5 fruit fly cellular contexts compared by ENCODE assay signal in genomic region chr2L:1473427-1473826, dm6.
TF ChIP-seq lines count a peak whose summit lies in the region.

No protein-coding gene starts in this region.

- no peak for TF ChIP-seq CTCF in whole organism, embryonic (GFP tag; optimal IDR thresholded peaks at IDR 0.05; lab: Kevin White, UChicago)

TF ChIP-seq in whole organism, 6 proteins besides CTCF, POLR2A, EP300 and RAD21:
- no peak for TF ChIP-seq psq (optimal IDR thresholded peaks at IDR 0.05; lab: Kevin White, UChicago)
- no peak for TF ChIP-seq Dll (optimal IDR thresholded peaks at IDR 0.05; lab: Kevin White, UChicago)
- TF ChIP-seq usp (GFP tag; optimal IDR thresholded peaks at IDR 0.05; lab: Kevin White, UChicago) = no peak
- peak; percentile 79 for TF ChIP-seq pan (optimal IDR thresholded peaks at IDR 0.05; lab: Kevin White, UChicago)
- no peak for TF ChIP-seq CG8478 (optimal IDR thresholded peaks at IDR 0.05; lab: Kevin White, UChicago)

TF ChIP-seq in whole organism, embryonic, 481 proteins besides CTCF, POLR2A, EP300 and RAD21 (continues in another document):
- no peak for TF ChIP-seq CG12104 (GFP tag; optimal IDR thresholded peaks at IDR 0.05; lab: Kevin White, UChicago)
- peak; percentile 79 for TF ChIP-seq chm (GFP tag; IDR thresholded peaks at IDR 0.05; lab: Robert Waterston, UW)
- TF ChIP-seq sima (GFP tag; optimal IDR thresholded peaks at IDR 0.05; lab: Kevin White, UChicago) = no peak
- no peak for TF ChIP-seq usp (GFP tag; optimal IDR thresholded peaks at IDR 0.05; lab: Kevin White, UChicago)
- no peak for TF ChIP-seq bbx (GFP tag; IDR thresholded peaks at IDR 0.05; lab: Robert Waterston, UW; ENCODE audit: partially characterized antibody)
- TF ChIP-seq Ets97D (GFP tag; optimal IDR thresholded peaks at IDR 0.05; lab: Kevin White, UChicago) = no peak
- TF ChIP-seq kay (GFP tag; optimal IDR thresholded peaks at IDR 0.05; lab: Kevin White, UChicago) = no peak
- TF ChIP-seq tll (GFP tag; optimal IDR thresholded peaks at IDR 0.05; lab: Kevin White, UChicago) = no peak
- peak; percentile 4 for TF ChIP-seq Meics (GFP tag; optimal IDR thresholded peaks at IDR 0.05; lab: Kevin White, UChicago)
- peak; percentile 29 for TF ChIP-seq pum (GFP tag; optimal IDR thresholded peaks at IDR 0.05; lab: Kevin White, UChicago)
- no peak for TF ChIP-seq CG13894 (tag; optimal IDR thresholded peaks at IDR 0.05; lab: Kevin White, UChicago)
- no peak for TF ChIP-seq stwl (tag; optimal IDR thresholded peaks at IDR 0.05; lab: Kevin White, UChicago)
- TF ChIP-seq CG15514 (GFP tag; optimal IDR thresholded peaks at IDR 0.05; lab: Kevin White, UChicago) = no peak
- TF ChIP-seq CG11695 (GFP tag; IDR thresholded peaks at IDR 0.05; lab: Robert Waterston, UW) = 0 out of 3 replicates have a peak, but pooled peaks have one; percentile 26
- TF ChIP-seq CG18599 (GFP tag; optimal IDR thresholded peaks at IDR 0.05; lab: Kevin White, UChicago) = peak; percentile 42
- TF ChIP-seq Dip3 (GFP tag; optimal IDR thresholded peaks at IDR 0.05; lab: Kevin White, UChicago) = no peak
- TF ChIP-seq tin (GFP tag; optimal IDR thresholded peaks at IDR 0.05; lab: Kevin White, UChicago) = peak; percentile 27
- TF ChIP-seq bowl (GFP tag; IDR thresholded peaks at IDR 0.05; lab: Robert Waterston, UW) = no peak
- no peak for TF ChIP-seq CG30020 (tag; optimal IDR thresholded peaks at IDR 0.05; lab: Kevin White, UChicago)
- no peak for TF ChIP-seq E2f2 (GFP tag; IDR thresholded peaks at IDR 0.05; lab: Robert Waterston, UW)
- TF ChIP-seq Dad (GFP tag; optimal IDR thresholded peaks at IDR 0.05; lab: Kevin White, UChicago) = no peak
- peak; percentile 43; the same call in 1 of the 2 replicates for TF ChIP-seq sens-2 (GFP tag; IDR thresholded peaks at IDR 0.05; lab: Robert Waterston, UW)

TF ChIP-seq in whole organism, prepupa, 60 proteins besides CTCF, POLR2A, EP300 and RAD21 (continues in another document):
- TF ChIP-seq CG16779 (tag; optimal IDR thresholded peaks at IDR 0.05; lab: Kevin White, UChicago) = no peak
- peak; percentile 22 for TF ChIP-seq spab (GFP tag; optimal IDR thresholded peaks at IDR 0.05; lab: Kevin White, UChicago)
- peak; percentile 39 for TF ChIP-seq CG3919 (GFP tag; optimal IDR thresholded peaks at IDR 0.05; lab: Kevin White, UChicago)
- peak; percentile 30 for TF ChIP-seq CG8632 (GFP tag; optimal IDR thresholded peaks at IDR 0.05; lab: Kevin White, UChicago)
- TF ChIP-seq fd59A (GFP tag; optimal IDR thresholded peaks at IDR 0.05; lab: Kevin White, UChicago) = peak; percentile 39
- TF ChIP-seq ss (GFP tag; optimal IDR thresholded peaks at IDR 0.05; lab: Kevin White, UChicago) = peak in 1 of 2 experiments; percentile 23
- TF ChIP-seq Met (GFP tag; optimal IDR thresholded peaks at IDR 0.05; lab: Kevin White, UChicago) = peak; percentile 82
- peak; percentile 58 for TF ChIP-seq CG6792 (GFP tag; optimal IDR thresholded peaks at IDR 0.05; lab: Kevin White, UChicago)
- peak; percentile 39 for TF ChIP-seq Eip75B (GFP tag; optimal IDR thresholded peaks at IDR 0.05; lab: Kevin White, UChicago)
- peak; percentile 21 for TF ChIP-seq Sox15 (GFP tag; optimal IDR thresholded peaks at IDR 0.05; lab: Kevin White, UChicago)
- peak; percentile 52 for TF ChIP-seq pdm3 (GFP tag; optimal IDR thresholded peaks at IDR 0.05; lab: Kevin White, UChicago)
- no peak for TF ChIP-seq CG15336 (GFP tag; IDR thresholded peaks at IDR 0.05; lab: Robert Waterston, UW)
- peak; percentile 47 for TF ChIP-seq CG7368 (GFP tag; optimal IDR thresholded peaks at IDR 0.05; lab: Kevin White, UChicago)
- TF ChIP-seq CG11762 (GFP tag; optimal IDR thresholded peaks at IDR 0.05; lab: Kevin White, UChicago; ENCODE audit: insufficient read depth) = no peak
- peak; percentile 36 for TF ChIP-seq Blimp-1 (GFP tag; optimal IDR thresholded peaks at IDR 0.05; lab: Kevin White, UChicago)
- TF ChIP-seq CG3032 (tag; optimal IDR thresholded peaks at IDR 0.05; lab: Kevin White, UChicago) = peak; percentile 32
- peak; percentile 45 for TF ChIP-seq OdsH (GFP tag; optimal IDR thresholded peaks at IDR 0.05; lab: Kevin White, UChicago)
- TF ChIP-seq dac (GFP tag; optimal IDR thresholded peaks at IDR 0.05; lab: Kevin White, UChicago) = no peak
- TF ChIP-seq Hr39 (GFP tag; optimal IDR thresholded peaks at IDR 0.05; lab: Kevin White, UChicago) = peak; percentile 78
- peak; percentile 5 for TF ChIP-seq dsx (GFP tag; optimal IDR thresholded peaks at IDR 0.05; lab: Kevin White, UChicago; ENCODE audit: poor library complexity, severe bottlenecking)
- peak; percentile 28 for TF ChIP-seq CG11902 (GFP tag; optimal IDR thresholded peaks at IDR 0.05; lab: Kevin White, UChicago)
- TF ChIP-seq Smox (GFP tag; optimal IDR thresholded peaks at IDR 0.05; lab: Kevin White, UChicago) = peak; percentile 62

TF ChIP-seq in whole organism, pupa, 21 proteins besides CTCF, POLR2A, EP300 and RAD21:
- no peak for TF ChIP-seq CG32121 (GFP tag; IDR thresholded peaks at IDR 0.05; lab: Robert Waterston, UW)
- TF ChIP-seq CG8159 (tag; optimal IDR thresholded peaks at IDR 0.05; lab: Kevin White, UChicago) = peak; percentile 60
- TF ChIP-seq CG4496 (GFP tag; IDR thresholded peaks at IDR 0.05; lab: Robert Waterston, UW) = peak; percentile 16; the same call in 1 of the 3 replicates
- TF ChIP-seq fd96Ca (GFP tag; IDR thresholded peaks at IDR 0.05; lab: Robert Waterston, UW) = no peak
- peak; percentile 45 for TF ChIP-seq CG15710 (tag; optimal IDR thresholded peaks at IDR 0.05; lab: Kevin White, UChicago)
- no peak for TF ChIP-seq gl (tag; optimal IDR thresholded peaks at IDR 0.05; lab: Kevin White, UChicago)
- no peak for TF ChIP-seq Ets98B (GFP tag; IDR thresholded peaks at IDR 0.05; lab: Robert Waterston, UW)
- TF ChIP-seq CG13204 (GFP tag; optimal IDR thresholded peaks at IDR 0.05; lab: Kevin White, UChicago) = no peak
- peak; percentile 33 for TF ChIP-seq CG17806 (tag; optimal IDR thresholded peaks at IDR 0.05; lab: Kevin White, UChicago)
- TF ChIP-seq CG34367 (tag; optimal IDR thresholded peaks at IDR 0.05; lab: Kevin White, UChicago) = no peak
- TF ChIP-seq CG8301 (tag; optimal IDR thresholded peaks at IDR 0.05; lab: Kevin White, UChicago) = no peak
- no peak for TF ChIP-seq D1 (tag; optimal IDR thresholded peaks at IDR 0.05; lab: Kevin White, UChicago)
- TF ChIP-seq CG14655 (GFP tag; optimal IDR thresholded peaks at IDR 0.05; lab: Kevin White, UChicago) = no peak
- peak; percentile 35 for TF ChIP-seq Pif1A (GFP tag; optimal IDR thresholded peaks at IDR 0.05; lab: Kevin White, UChicago)
- TF ChIP-seq CG10348 (GFP tag; IDR thresholded peaks at IDR 0.05; lab: Robert Waterston, UW) = no peak
- TF ChIP-seq Snoo (tag; optimal IDR thresholded peaks at IDR 0.05; lab: Kevin White, UChicago) = peak; percentile 64
- TF ChIP-seq rn (GFP tag; IDR thresholded peaks at IDR 0.05; lab: Robert Waterston, UW) = no peak
- TF ChIP-seq EcR (GFP tag; optimal IDR thresholded peaks at IDR 0.05; lab: Kevin White, UChicago) = no peak
- no peak for TF ChIP-seq CG12605 (GFP tag; IDR thresholded peaks at IDR 0.05; lab: Robert Waterston, UW)
- no peak for TF ChIP-seq Pif1B (GFP tag; optimal IDR thresholded peaks at IDR 0.05; lab: Kevin White, UChicago)
- TF ChIP-seq CG9948 (tag; optimal IDR thresholded peaks at IDR 0.05; lab: Kevin White, UChicago) = no peak
TF ChIP-seq in whole organism, pupa: peak in this region for 6.

TF ChIP-seq in whole organism, wandering third instar larva, 38 proteins besides CTCF, POLR2A, EP300 and RAD21 (continues in another document):
- peak; percentile 63 for TF ChIP-seq HLH106 (tag; optimal IDR thresholded peaks at IDR 0.05; lab: Kevin White, UChicago)
- no peak for TF ChIP-seq Dif (GFP tag; optimal IDR thresholded peaks at IDR 0.05; lab: Kevin White, UChicago; ENCODE audit: partially characterized antibody)
- TF ChIP-seq OdsH (GFP tag; optimal IDR thresholded peaks at IDR 0.05; lab: Kevin White, UChicago) = peak; percentile 72
- no peak for TF ChIP-seq Dfd (GFP tag; optimal IDR thresholded peaks at IDR 0.05; lab: Kevin White, UChicago)
- TF ChIP-seq dmrt93B (GFP tag; optimal IDR thresholded peaks at IDR 0.05; lab: Kevin White, UChicago) = peak; percentile 21
- TF ChIP-seq N (GFP tag; optimal IDR thresholded peaks at IDR 0.05; lab: Kevin White, UChicago) = no peak
- TF ChIP-seq CG32264 (GFP tag; optimal IDR thresholded peaks at IDR 0.05; lab: Kevin White, UChicago) = no peak
- peak; percentile 68 for TF ChIP-seq rgr (GFP tag; optimal IDR thresholded peaks at IDR 0.05; lab: Kevin White, UChicago)
- TF ChIP-seq Vsx2 (GFP tag; optimal IDR thresholded peaks at IDR 0.05; lab: Kevin White, UChicago; ENCODE audit: partially characterized antibody) = no peak
- TF ChIP-seq dl (GFP tag; optimal IDR thresholded peaks at IDR 0.05; lab: Kevin White, UChicago; ENCODE audit: insufficient read depth in 1 of 2, partially characterized antibody in 2 of 2) = no peak
- TF ChIP-seq sv (GFP tag; optimal IDR thresholded peaks at IDR 0.05; lab: Kevin White, UChicago) = no peak
- no peak for TF ChIP-seq sage (GFP tag; optimal IDR thresholded peaks at IDR 0.05; lab: Kevin White, UChicago)
- peak; percentile 46 for TF ChIP-seq tai (GFP tag; optimal IDR thresholded peaks at IDR 0.05; lab: Kevin White, UChicago)
- no peak for TF ChIP-seq pan (optimal IDR thresholded peaks at IDR 0.05; lab: Kevin White, UChicago)
- TF ChIP-seq CrebA (GFP tag; optimal IDR thresholded peaks at IDR 0.05; lab: Kevin White, UChicago; ENCODE audit: borderline replicate concordance) = no peak
- TF ChIP-seq h (GFP tag; optimal IDR thresholded peaks at IDR 0.05; lab: Kevin White, UChicago) = peak; percentile 76
- no peak for TF ChIP-seq lola (GFP tag; optimal IDR thresholded peaks at IDR 0.05; lab: Kevin White, UChicago)
- TF ChIP-seq ey (GFP tag; optimal IDR thresholded peaks at IDR 0.05; lab: Kevin White, UChicago) = peak; percentile 69
- TF ChIP-seq fru (GFP tag; optimal IDR thresholded peaks at IDR 0.05; lab: Kevin White, UChicago) = peak; percentile 78
- TF ChIP-seq Myc (optimal IDR thresholded peaks at IDR 0.05; lab: Kevin White, UChicago) = no peak
- peak; percentile 72 for TF ChIP-seq woc (GFP tag; optimal IDR thresholded peaks at IDR 0.05; lab: Kevin White, UChicago)
- peak; percentile 69 for TF ChIP-seq Hnf4 (GFP tag; optimal IDR thresholded peaks at IDR 0.05; lab: Kevin White, UChicago)
- TF ChIP-seq Rel (GFP tag; optimal IDR thresholded peaks at IDR 0.05; lab: Kevin White, UChicago) = no peak
- TF ChIP-seq Rel (tag; optimal IDR thresholded peaks at IDR 0.05; lab: Kevin White, UChicago) = no peak
- TF ChIP-seq usp (GFP tag; optimal IDR thresholded peaks at IDR 0.05; lab: Kevin White, UChicago) = no peak
- peak; percentile 58 for TF ChIP-seq br (GFP tag; optimal IDR thresholded peaks at IDR 0.05; lab: Kevin White, UChicago)
- no peak for TF ChIP-seq Mio (GFP tag; optimal IDR thresholded peaks at IDR 0.05; lab: Kevin White, UChicago)
- peak in 1 of 2 experiments; percentile 72 for TF ChIP-seq foxo (GFP tag; optimal IDR thresholded peaks at IDR 0.05; lab: Kevin White, UChicago)
- TF ChIP-seq psq (GFP tag; optimal IDR thresholded peaks at IDR 0.05; lab: Kevin White, UChicago) = peak; percentile 60
- no peak for TF ChIP-seq jim (GFP tag; optimal IDR thresholded peaks at IDR 0.05; lab: Kevin White, UChicago)
